Worm (Caenorhabditis elegans): Measurements from ENCODE around the gene ztf-29.
A peak's percentile ranks its signal among the peaks of the same experiment; 100 is the strongest.

Gene ztf-29

DNA sequence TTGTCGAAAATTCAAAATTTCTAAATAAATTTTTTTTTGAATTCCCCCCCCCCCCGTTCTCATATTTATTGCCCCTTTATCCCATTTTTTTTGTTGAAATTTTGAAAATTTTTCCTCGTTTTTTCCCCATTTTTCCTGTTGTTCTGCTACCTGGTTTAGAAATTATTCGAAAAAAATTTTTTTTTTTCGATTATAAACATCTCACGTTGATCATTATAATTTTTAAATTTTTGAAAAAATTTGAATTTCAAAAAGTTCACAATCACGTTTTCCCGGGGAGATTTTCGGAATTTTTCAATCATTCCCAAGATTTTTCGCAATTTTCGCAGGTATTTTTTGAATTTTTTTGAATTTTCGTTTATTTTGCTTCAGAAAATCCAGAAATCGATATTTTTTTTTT lies 28.0 kb downstream of the ztf-29 start, which contains the start of gene Y66D12A.3:
Gene Y66D12A.3 (plus strand): TSS at position 301 of the 400 bp plus-strand sequence.
- TF ChIP-seq efl-1 (optimal IDR thresholded peaks at IDR 0.05) = no peak
- TF ChIP-seq efl-1 (GFP tag; optimal IDR thresholded peaks at IDR 0.05 in 1 of 2) = no peak
- TF ChIP-seq alr-1 (tag; optimal IDR thresholded peaks at IDR 0.05; ENCODE audit: borderline replicate concordance) = no peak
- TF ChIP-seq lir-3 (tag; optimal IDR thresholded peaks at IDR 0.05; ENCODE audit: poor library complexity) = no peak
- TF ChIP-seq ceh-63 (GFP tag; optimal IDR thresholded peaks at IDR 0.05) = no peak

DNA sequence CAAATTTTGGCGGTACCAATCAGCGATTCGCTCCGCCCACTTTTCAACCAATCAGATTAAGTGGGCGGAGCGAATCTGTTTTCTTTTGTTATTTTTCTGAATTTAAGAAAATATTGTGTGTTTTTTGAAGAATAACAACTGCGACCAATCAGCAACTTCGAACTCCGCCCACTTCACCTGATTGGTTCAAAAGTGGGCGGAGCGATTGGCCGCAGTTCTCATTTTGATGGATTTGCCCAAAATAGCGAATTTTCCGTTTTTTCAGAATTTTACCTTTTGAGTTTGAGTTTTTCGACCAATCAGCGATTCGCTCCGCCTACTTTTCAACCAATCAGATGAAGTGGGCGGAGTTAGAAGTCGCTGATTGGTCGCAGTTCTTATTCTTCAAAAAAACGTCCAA lies 28.4 kb downstream of the ztf-29 start:
- TF ChIP-seq mab-9 (GFP tag; IDR thresholded peaks at IDR 0.05) (no peak), fos-1 (tag; optimal IDR thresholded peaks at IDR 0.05) (no peak), lin-14 (GFP tag; optimal IDR thresholded peaks at IDR 0.05) (no peak), blmp-1 (tag; optimal IDR thresholded peaks at IDR 0.05) (no peak), lin-13 (GFP tag; optimal IDR thresholded peaks at IDR 0.05) (no peak), ztf-4 (tag; optimal IDR thresholded peaks at IDR 0.05) (no peak), vab-15 (tag; optimal IDR thresholded peaks at IDR 0.05) (no peak)

DNA sequence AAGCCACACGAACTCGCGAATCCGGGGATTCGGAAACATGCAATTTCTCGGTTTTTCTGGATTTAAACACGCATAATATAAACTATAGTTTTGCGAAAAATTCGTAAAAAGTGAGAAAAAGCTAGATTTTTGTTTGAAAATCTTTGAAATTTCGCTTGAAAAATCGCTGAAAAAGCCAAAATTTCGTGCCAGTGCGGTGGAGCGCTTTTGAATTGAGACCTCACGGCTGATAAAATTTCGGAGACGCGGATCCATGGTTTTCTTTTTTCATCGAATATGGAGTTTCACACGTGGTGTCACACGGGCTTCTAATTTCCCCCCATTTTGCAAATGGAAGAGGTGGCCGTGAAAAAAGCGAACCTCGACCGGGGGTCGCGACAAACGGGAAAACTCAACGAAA lies 29.3 kb downstream of the ztf-29 start:
- no peak for TF ChIP-seq elt-3 (tag; optimal IDR thresholded peaks at IDR 0.05)
- TF ChIP-seq hpl-2 (GFP tag; optimal IDR thresholded peaks at IDR 0.05) = no peak
- no peak for TF ChIP-seq hlh-17 (GFP tag; optimal IDR thresholded peaks at IDR 0.05; ENCODE audit: borderline replicate concordance)
- no peak for TF ChIP-seq zip-4 (GFP tag; optimal IDR thresholded peaks at IDR 0.05)

ce11 chrIII:11592096-11592495 lies 31.1 kb downstream of the ztf-29 start:
- TF ChIP-seq aha-1 (tag; optimal IDR thresholded peaks at IDR 0.05) (no peak), lin-13 (GFP tag; optimal IDR thresholded peaks at IDR 0.05) (no peak)

DNA sequence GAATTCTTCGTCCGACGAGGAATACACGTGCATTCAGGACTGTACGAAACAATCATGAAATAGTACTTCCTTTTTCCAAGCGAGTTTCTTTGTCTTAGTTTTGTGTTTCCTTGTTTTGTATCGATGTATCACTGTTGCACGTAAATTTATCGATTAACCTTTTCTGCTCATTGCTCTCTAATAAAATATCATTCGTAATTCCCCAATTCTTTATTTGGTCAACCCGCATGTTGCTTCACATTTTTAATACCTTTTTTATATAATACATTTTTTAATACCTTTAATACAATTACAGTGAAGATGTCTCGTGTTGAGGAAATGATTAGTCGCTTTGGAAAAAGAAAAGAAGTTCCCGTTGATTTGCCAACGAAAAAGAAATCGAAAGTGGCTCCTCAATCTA lies 46.9 kb downstream of the ztf-29 start, which contains the start of gene Y66D12A.1:
Gene Y66D12A.1 (plus strand): TSS at position 301 of the 400 bp plus-strand sequence.
- TF ChIP-seq sup-37 (GFP tag; optimal IDR thresholded peaks at IDR 0.05) (no peak), nhr-11 (tag; optimal IDR thresholded peaks at IDR 0.05) (no peak), tbx-2 (tag; optimal IDR thresholded peaks at IDR 0.05) (no peak), mef-2 (tag; optimal IDR thresholded peaks at IDR 0.05) (no peak), efl-1 (optimal IDR thresholded peaks at IDR 0.05) (no peak), efl-1 (GFP tag; optimal IDR thresholded peaks at IDR 0.05 in 1 of 2) (no peak), xbp-1 (tag; optimal IDR thresholded peaks at IDR 0.05) (no peak), ztf-11 (tag; optimal IDR thresholded peaks at IDR 0.05) (no peak), nhr-77 (tag; optimal IDR thresholded peaks at IDR 0.05) (no peak), irx-1 (tag; optimal IDR thresholded peaks at IDR 0.05) (no peak), snu-23 (GFP tag; optimal IDR thresholded peaks at IDR 0.05) (no peak), aha-1 (tag; optimal IDR thresholded peaks at IDR 0.05) (no peak), lir-3 (tag; optimal IDR thresholded peaks at IDR 0.05; ENCODE audit: poor library complexity) (no peak)

DNA sequence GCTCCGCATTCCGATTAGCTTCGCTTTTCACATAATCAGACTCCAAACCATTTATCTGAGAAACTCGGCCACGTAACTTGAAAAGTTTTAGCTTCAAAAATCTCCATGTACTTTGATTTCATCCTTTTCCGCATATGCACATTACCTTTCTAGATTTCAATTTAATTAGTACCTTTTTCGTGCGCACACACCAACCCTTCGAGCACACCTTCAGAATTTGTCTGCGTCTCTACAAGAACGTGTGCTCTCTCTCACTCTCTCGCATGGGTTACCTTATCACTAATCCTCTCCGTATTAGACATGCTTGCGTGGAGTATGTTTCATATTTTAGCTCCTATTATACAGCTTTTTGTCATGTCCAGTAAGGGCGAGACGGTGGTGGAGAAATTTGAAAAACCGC lies 48.6 kb downstream of the ztf-29 start, which contains the start of gene Y66D12A.30:
Gene Y66D12A.30 (plus strand): TSS at position 301 of the 400 bp plus-strand sequence.
- TF ChIP-seq jun-1 (tag; optimal IDR thresholded peaks at IDR 0.05) = no peak
- TF ChIP-seq fkh-8 (tag; optimal IDR thresholded peaks at IDR 0.05) = peak; percentile 14

DNA sequence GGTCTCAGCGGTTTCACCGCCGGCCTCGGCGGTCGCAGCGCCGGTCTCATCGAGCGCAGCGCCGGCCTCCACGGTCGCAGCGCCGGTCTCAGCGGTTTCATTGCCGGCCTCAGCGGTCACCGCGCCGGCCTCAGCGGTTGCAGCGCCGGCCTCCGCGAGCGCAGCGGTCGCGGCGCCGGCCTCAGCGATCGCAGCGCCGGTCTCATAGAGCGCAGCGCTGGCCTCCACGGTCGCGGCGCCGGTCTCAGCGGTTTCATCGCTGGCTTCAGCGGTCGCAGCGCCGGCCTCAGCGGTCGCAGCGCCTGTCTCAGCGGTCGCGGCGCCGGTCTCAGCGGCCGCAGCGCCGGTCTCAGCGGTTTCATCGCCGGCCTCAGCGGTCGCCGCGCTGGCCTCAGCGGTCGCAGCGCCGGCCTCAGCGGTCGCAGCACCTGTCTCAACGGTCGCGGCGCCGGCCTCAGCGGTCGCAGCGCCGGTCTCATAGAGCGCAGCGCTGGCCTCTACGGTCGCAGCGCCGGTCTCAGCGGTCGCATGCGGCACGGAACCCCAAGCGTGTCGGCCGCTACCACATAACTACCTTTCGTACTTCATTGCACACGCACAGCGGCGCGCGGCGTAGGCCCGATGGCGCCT lies 50.8 kb downstream of the ztf-29 start:
- TF ChIP-seq nhr-90 (tag; optimal IDR thresholded peaks at IDR 0.05; ENCODE audit: poor library complexity) (no peak), pag-3 (tag; optimal IDR thresholded peaks at IDR 0.05; ENCODE audit: borderline replicate concordance, insufficient read depth) (no peak), efl-1 (optimal IDR thresholded peaks at IDR 0.05) (no peak), efl-1 (GFP tag; optimal IDR thresholded peaks at IDR 0.05 in 1 of 2) (no peak), mef-2 (tag; optimal IDR thresholded peaks at IDR 0.05) (no peak), tlp-1 (tag; optimal IDR thresholded peaks at IDR 0.05) (no peak), lin-39 (tag; optimal IDR thresholded peaks at IDR 0.05) (no peak), ceh-8 (GFP tag; optimal IDR thresholded peaks at IDR 0.05) (peak; percentile 86), mab-9 (GFP tag; IDR thresholded peaks at IDR 0.05) (no peak)

Data from whole organism, L1 larva.